Fruit fly (Drosophila melanogaster): ENCODE results near the gene Sfp24Bd.
A peak's percentile ranks its signal among the peaks of the same experiment; 100 is the strongest.

The Sfp24Bd gene

DNA sequence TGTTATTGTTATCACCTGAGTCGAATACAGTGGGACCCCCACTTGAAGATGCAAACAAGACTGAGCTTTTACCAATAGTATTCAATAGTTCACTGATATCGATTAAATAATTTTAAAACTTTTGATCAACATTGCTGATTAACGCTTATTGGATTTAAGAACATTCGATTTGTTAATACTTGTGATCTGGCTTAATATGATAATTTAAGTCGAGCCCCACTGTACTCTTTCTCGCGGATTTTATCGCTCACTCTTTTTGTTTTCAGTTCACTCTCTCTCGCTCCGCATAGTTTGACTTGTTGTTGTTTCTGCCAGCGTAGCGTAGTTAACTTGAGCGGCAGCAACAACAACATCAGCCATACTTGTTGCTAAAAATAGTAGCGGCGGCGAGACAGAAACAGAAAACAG is 13.2 kb downstream of the Sfp24Bd start (continued):
- TF ChIP-seq sd (tag; optimal IDR thresholded peaks at IDR 0.05) (peak; percentile 95), chinmo (GFP tag; IDR thresholded peaks at IDR 0.05; ENCODE audit: partially characterized antibody) (peak; percentile 74; the same call in 1 of the 4 replicates), Max (GFP tag; optimal IDR thresholded peaks at IDR 0.05) (peak; percentile 96), CG6791 (GFP tag; IDR thresholded peaks at IDR 0.05; ENCODE audit: partially characterized antibody) (no peak), seq (GFP tag; IDR thresholded peaks at IDR 0.05) (peak; percentile 98), CG2202 (tag; optimal IDR thresholded peaks at IDR 0.05) (peak; percentile 97), CG30431 (GFP tag; optimal IDR thresholded peaks at IDR 0.05) (peak; percentile 97), crc (GFP tag; optimal IDR thresholded peaks at IDR 0.05) (peak; percentile 98), pb (GFP tag; optimal IDR thresholded peaks at IDR 0.05) (peak; percentile 97), Sin3A (optimal IDR thresholded peaks at IDR 0.05) (no peak), zf30C (GFP tag; optimal IDR thresholded peaks at IDR 0.05) (peak; percentile 49), Opbp (GFP tag; IDR thresholded peaks at IDR 0.05; ENCODE audit: partially characterized antibody) (no peak), ato (GFP tag; IDR thresholded peaks at IDR 0.05; ENCODE audit: partially characterized antibody) (no peak), Bgb (GFP tag; IDR thresholded peaks at IDR 0.05; ENCODE audit: partially characterized antibody) (no peak), corto (GFP tag; optimal IDR thresholded peaks at IDR 0.05) (peak; percentile 98), CG16815 (GFP tag; optimal IDR thresholded peaks at IDR 0.05) (peak; percentile 96), otp (GFP tag; IDR thresholded peaks at IDR 0.05) (peak; percentile 97), CG17829 (tag; optimal IDR thresholded peaks at IDR 0.05) (peak; percentile 99), CG7357 (GFP tag; IDR thresholded peaks at IDR 0.05) (peak; percentile 92), Asciz (GFP tag; optimal IDR thresholded peaks at IDR 0.05) (peak; percentile 98), crol (GFP tag; IDR thresholded peaks at IDR 0.05) (peak; percentile 49; the same call in 1 of the 2 replicates), CG18764 (GFP tag; optimal IDR thresholded peaks at IDR 0.05) (peak; percentile 96), CG4282 (GFP tag; optimal IDR thresholded peaks at IDR 0.05) (peak; percentile 95), tgo (GFP tag; IDR thresholded peaks at IDR 0.05) (peak; percentile 97), CG6683 (GFP tag; optimal IDR thresholded peaks at IDR 0.05) (peak; percentile 96), cas (GFP tag; IDR thresholded peaks at IDR 0.05) (peak; percentile 94), hbn (GFP tag; IDR thresholded peaks at IDR 0.05; ENCODE audit: partially characterized antibody) (no peak), shn (GFP tag; optimal IDR thresholded peaks at IDR 0.05) (peak; percentile 97), Nf-YB (GFP tag; optimal IDR thresholded peaks at IDR 0.05) (peak; percentile 89), Antp (GFP tag; optimal IDR thresholded peaks at IDR 0.05) (peak; percentile 98), row (GFP tag; IDR thresholded peaks at IDR 0.05) (peak; percentile 99), CG10209 (GFP tag; optimal IDR thresholded peaks at IDR 0.05) (peak; percentile 97), CG13624 (GFP tag; optimal IDR thresholded peaks at IDR 0.05) (peak; percentile 99), Rx (GFP tag; IDR thresholded peaks at IDR 0.05) (peak; percentile 96), CG14014 (GFP tag; IDR thresholded peaks at IDR 0.05) (peak; percentile 98), Dref (GFP tag; IDR thresholded peaks at IDR 0.05) (peak; percentile 38; the same call in 1 of the 2 replicates), Lpt (GFP tag; optimal IDR thresholded peaks at IDR 0.05) (no peak), sens (GFP tag) (peak; percentile 100), ab (GFP tag; optimal IDR thresholded peaks at IDR 0.05) (peak; percentile 94), Oli (tag; optimal IDR thresholded peaks at IDR 0.05) (peak; percentile 99), Blimp-1 (GFP tag; optimal IDR thresholded peaks at IDR 0.05) (peak; percentile 97), gcm2 (GFP tag; optimal IDR thresholded peaks at IDR 0.05) (peak; percentile 96), nerfin-2 (GFP tag; IDR thresholded peaks at IDR 0.05; ENCODE audit: partially characterized antibody) (no peak), sqz (GFP tag; optimal IDR thresholded peaks at IDR 0.05) (peak; percentile 97), ewg (GFP tag; optimal IDR thresholded peaks at IDR 0.05) (peak; percentile 96), HLH54F (GFP tag; optimal IDR thresholded peaks at IDR 0.05) (peak; percentile 97), CG32532 (GFP tag; IDR thresholded peaks at IDR 0.05) (peak; percentile 99), CG1603 (tag; optimal IDR thresholded peaks at IDR 0.05) (peak; percentile 98), wor (GFP tag; IDR thresholded peaks at IDR 0.05) (peak; percentile 96), ATbp (GFP tag; optimal IDR thresholded peaks at IDR 0.05) (peak; percentile 99), oc (tag; optimal IDR thresholded peaks at IDR 0.05) (peak; percentile 98)
